Fruit fly (Drosophila melanogaster): ENCODE data around the gene Pep.

dm6 chr3L:17689579-17690191, 44.8 kb upstream of the Pep start, which contains the start of gene Ccn:
- TF ChIP-seq CTCF (optimal IDR thresholded peaks at IDR 0.05), result no peak
- TF ChIP-seq CG8478 (optimal IDR thresholded peaks at IDR 0.05), result no peak
